Worm (Caenorhabditis elegans): ENCODE measurements around the gene smex-2.

The smex-2 gene

DNA sequence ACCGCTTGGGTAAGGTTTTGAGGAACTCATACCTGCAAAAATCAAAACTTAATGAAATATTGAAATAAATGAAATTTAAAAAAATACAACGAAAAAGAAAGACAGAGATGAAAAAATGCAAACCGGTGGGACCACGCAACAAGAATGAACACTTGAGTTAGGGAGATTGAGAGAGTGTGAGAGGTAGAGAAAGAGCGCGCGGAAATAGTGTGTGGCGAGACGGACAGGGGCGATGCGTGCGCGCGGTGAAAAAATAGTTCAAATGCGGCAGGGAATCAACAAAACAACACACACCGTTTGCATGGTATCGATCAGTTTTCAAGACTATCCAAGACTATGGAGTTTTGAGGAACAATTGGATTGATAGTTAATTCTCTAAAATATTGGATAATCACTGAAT, 49.7 kb downstream of the smex-2 start, which contains the start of gene meg-3:
Gene meg-3, minus strand, starts transcription at position 32 of the 400 bp plus-strand sequence.
- TF ChIP-seq ztf-18 (tag; optimal IDR thresholded peaks at IDR 0.05) (no peak), hmg-1.2 (GFP tag; IDR thresholded peaks at IDR 0.05) (peak; percentile 79), D2030.7 (GFP tag; IDR thresholded peaks at IDR 0.05) (0 out of 2 replicates have a peak, but pooled peaks have one; percentile 17), gei-17 (GFP tag; optimal IDR thresholded peaks at IDR 0.05) (peak; percentile 58), hlh-26 (GFP tag; conservative IDR thresholded peaks at IDR 0.05) (no peak), efl-1 (GFP tag; optimal IDR thresholded peaks at IDR 0.05) (peak; percentile 2), dox-1 (GFP tag; IDR thresholded peaks at IDR 0.05) (peak; percentile 48; the same call in 1 of the 2 replicates), madf-8 (GFP tag; conservative IDR thresholded peaks at IDR 0.05) (no peak), Y53F4B.3 (GFP tag; IDR thresholded peaks at IDR 0.05) (no peak), lsy-27 (tag; optimal IDR thresholded peaks at IDR 0.05; ENCODE audit: borderline replicate concordance, insufficient read depth) (no peak), snpc-4 (GFP tag; optimal IDR thresholded peaks at IDR 0.05) (no peak), snpc-4 (tag; optimal IDR thresholded peaks at IDR 0.05) (no peak), B0019.2 (GFP tag; conservative IDR thresholded peaks at IDR 0.05) (no peak)
